Worm (Caenorhabditis elegans) whole organism, dauer: ENCODE measurements around the gene ZK250.13.
"Not testable (repeated sequence)": the region's sequence is repeated elsewhere in the genome, so short reads cannot be mapped to it uniquely, and the experiment has no call there.

ENCODE experiments used
- unc-62 ChIP-seq: sonication (generic microtip); optimal IDR thresholded peaks from 2 replicates; lab custom pipeline; 2017; ENCODE audit warnings: missing biosample characterization, missing genetic modification reagents, missing genetic modification characterization

ZK250.13 gene

ce11 chrII:1939652-1940051, at the start of gene ZK250.13:
ZK250.13 (minus strand) TSS chrII:1939752.
- no peak for TF ChIP-seq unc-62 (GFP tag; lab: Kevin White, UChicago)

DNA sequence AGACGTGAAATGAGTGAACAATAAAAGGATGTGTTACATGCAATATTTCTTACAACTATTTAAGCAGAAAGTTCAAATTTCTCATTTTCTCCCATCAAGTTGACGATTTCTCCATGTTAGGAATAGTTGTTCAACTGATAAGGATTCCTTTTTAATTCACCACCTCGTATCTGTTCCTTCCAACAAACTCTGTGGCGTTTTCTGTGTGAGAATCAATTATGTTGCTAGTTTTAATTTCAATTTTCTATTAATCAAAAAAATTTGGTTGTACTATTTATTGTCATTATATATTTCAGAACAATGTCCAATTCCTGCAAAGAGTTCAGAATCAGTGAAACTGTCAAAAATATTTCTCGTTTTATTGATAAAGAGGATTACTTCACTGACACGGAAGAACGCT, 49.5 kb upstream of the ZK250.13 start, which contains the start of gene math-44:
Gene math-44, plus strand, starts transcription at position 301 of the 400 bp plus-strand sequence.
- no peak for TF ChIP-seq unc-62 (GFP tag; lab: Kevin White, UChicago)

- no peak for TF ChIP-seq unc-62 (GFP tag; lab: Kevin White, UChicago)
These were observed 47.4 kb upstream of the ZK250.13 start, which contains the start of gene Y16E11A.4 for ce11 chrII:1986979-1987378. Y16E11A.4 (plus strand) TSS chrII:1987279.

ce11 chrII:1955568-1955967, 16.0 kb upstream of the ZK250.13 start, which contains the start of gene math-49:
math-49 (minus strand) TSS chrII:1955668.
- not testable (repeated sequence) for TF ChIP-seq unc-62 (GFP tag; lab: Kevin White, UChicago)

DNA sequence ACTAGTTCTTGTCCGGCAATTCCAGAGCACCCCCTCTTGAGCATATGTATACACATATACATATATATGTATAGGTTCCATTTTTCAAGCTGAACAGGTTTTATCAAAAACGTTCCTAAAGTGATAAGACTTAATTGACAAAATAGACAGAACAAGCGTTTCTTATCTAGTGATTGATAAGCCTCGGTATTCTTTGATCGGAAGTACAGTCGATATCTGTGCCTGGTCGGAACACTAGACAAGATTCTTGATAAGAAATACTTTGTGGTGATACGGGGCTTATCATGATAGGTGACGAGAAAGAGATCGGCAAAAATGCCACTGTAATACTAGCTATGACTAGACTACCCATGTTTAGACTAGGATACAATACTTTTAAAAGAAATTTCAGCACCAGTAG, 9.6 kb upstream of the ZK250.13 start:
- TF ChIP-seq unc-62 (GFP tag; lab: Kevin White, UChicago), result no peak

DNA sequence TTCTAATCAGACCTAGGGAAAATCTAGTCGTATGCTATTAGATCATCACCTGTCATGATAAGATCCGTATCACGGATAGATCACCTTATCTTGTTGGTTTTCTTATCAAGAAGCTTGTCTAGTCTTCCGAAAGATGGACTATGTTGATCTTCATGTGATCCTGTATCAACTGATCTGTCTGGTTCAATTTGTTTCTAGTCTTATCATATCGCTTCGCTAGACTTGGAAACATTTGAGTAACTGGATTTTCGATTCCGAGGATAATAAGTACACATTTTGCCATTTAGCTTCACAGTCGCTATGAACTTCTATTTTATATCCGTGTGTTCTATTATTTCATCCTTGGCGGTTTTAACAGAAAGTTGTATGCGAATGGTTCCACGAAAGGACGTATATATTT, 8.8 kb upstream of the ZK250.13 start, which contains the start of gene ZK250.2:
Gene ZK250.2, plus strand, starts transcription at position 301 of the 400 bp plus-strand sequence.
- TF ChIP-seq unc-62 (GFP tag; lab: Kevin White, UChicago), result not testable (repeated sequence)

DNA sequence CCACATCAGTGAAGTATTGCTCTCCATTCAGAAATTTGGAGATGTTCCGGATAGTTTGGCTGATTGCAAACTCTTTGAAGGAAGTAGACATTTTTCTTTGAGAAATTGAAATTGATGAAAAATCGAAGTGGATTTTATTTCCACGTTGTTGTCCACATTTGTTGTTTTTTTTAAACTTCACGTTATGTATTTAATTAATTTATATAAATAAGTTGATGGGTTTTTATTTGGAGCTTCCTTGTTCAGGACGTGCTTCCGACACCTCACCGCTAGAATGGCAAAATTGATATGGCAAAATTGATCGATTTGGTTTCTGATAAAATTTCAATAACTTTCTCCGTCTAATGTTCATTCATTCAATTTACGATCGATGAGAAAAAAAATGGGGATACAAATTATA, 6.9 kb upstream of the ZK250.13 start, which contains the start of gene math-48:
Gene math-48, minus strand, starts transcription at position 101 of the 400 bp plus-strand sequence.
- no peak for TF ChIP-seq unc-62 (GFP tag; lab: Kevin White, UChicago)

- TF ChIP-seq unc-62 (GFP tag; lab: Kevin White, UChicago), result no peak
These were observed 5.5 kb upstream of the ZK250.13 start, which contains the start of gene ZK250.14 for ce11 chrII:1945093-1945492. ZK250.14 (minus strand) TSS chrII:1945193.

DNA sequence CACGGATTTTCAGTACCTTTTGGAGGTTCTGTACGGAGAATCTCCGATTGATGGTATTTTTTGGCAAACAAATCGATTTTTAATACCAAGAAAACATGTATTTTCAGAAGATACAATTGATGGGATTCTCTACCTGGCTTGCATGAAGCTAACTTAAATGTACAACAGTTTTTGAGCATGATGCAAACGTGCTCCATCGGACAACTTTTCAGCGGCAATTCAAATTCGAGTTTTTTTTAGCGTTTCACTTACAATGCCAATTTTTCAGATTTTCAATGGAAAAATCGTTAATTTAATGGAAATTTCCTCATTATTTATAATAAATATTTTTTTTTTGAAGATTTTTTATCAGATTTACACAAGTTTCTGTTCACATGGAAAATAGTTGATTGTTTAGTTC, 11.0 kb downstream of the ZK250.13 start:
- TF ChIP-seq unc-62 (GFP tag; lab: Kevin White, UChicago), result no peak

- no peak for TF ChIP-seq unc-62 (GFP tag; lab: Kevin White, UChicago)
These were observed 13.4 kb downstream of the ZK250.13 start, which contains the start of gene F52C6.2 for ce11 chrII:1926162-1926561. F52C6.2 (plus strand) TSS chrII:1926462.

- TF ChIP-seq unc-62 (GFP tag; lab: Kevin White, UChicago), result no peak
These were observed 15.1 kb downstream of the ZK250.13 start, which contains the start of gene F52C6.3 for ce11 chrII:1924459-1924858. F52C6.3 (plus strand) TSS chrII:1924759.

- no peak for TF ChIP-seq unc-62 (GFP tag; lab: Kevin White, UChicago)
These were observed 16.8 kb downstream of the ZK250.13 start, which contains the start of the genes bath-2 and F52C6.4 for ce11 chrII:1922665-1923187. bath-2 (minus strand) TSS chrII:1922765. F52C6.4 (plus strand) TSS chrII:1923137.

DNA sequence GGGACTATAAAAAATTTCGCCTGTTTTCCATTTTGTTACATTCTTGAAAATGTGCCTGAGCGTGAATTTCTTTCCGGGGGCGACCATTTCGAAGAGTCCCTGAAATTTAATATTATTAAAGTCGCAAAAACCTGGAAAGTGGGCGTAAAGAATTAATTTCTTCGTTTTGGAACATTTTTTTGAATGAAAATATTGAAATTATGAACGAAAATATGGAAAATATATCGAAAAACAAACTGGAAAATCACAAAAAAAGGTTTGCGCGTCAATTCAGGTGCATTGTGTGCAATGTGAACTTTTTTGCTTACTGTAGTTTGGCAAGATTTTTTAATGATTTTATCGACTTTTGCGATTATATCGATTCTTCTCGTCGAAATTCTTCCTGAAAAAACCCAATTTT, 18.5 kb downstream of the ZK250.13 start, which contains the start of gene bath-7:
Gene bath-7, minus strand, starts transcription at position 101 of the 400 bp plus-strand sequence.
- TF ChIP-seq unc-62 (GFP tag; lab: Kevin White, UChicago), result no peak

DNA sequence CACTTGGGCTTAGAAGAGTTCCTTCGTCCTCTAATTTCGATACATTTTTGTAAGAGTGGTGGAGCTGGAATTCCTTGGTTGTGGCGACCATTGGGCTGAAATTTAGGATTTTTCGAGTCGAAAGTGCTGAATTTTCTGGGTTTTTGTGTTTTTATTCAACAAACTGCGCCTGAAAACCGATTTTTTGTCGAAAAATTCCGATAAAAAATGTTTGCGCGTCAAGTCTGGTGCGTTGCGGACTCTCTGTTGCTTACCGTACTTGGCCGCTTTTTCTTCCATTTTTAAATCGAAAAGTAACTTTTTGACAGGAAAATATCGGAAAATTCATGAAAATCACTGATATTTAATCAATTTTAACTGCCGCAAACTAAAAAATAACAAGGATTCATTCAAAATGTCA, 21.7 kb downstream of the ZK250.13 start, which contains the start of gene bath-4:
Gene bath-4, minus strand, starts transcription at position 101 of the 400 bp plus-strand sequence.
- TF ChIP-seq unc-62 (GFP tag; lab: Kevin White, UChicago), result no peak

ce11 chrII:1912741-1913140, 26.8 kb downstream of the ZK250.13 start, which contains the start of gene math-31:
math-31 (minus strand) TSS chrII:1912841.
- no peak for TF ChIP-seq unc-62 (GFP tag; lab: Kevin White, UChicago)

- no peak for TF ChIP-seq unc-62 (GFP tag; lab: Kevin White, UChicago)
These were observed 34.4 kb downstream of the ZK250.13 start, which contains the start of gene math-22 for ce11 chrII:1905104-1905503. math-22 (plus strand) TSS chrII:1905404.
